Fruit fly (Drosophila melanogaster): ENCODE data around the gene CG4374.

Gene CG4374

DNA sequence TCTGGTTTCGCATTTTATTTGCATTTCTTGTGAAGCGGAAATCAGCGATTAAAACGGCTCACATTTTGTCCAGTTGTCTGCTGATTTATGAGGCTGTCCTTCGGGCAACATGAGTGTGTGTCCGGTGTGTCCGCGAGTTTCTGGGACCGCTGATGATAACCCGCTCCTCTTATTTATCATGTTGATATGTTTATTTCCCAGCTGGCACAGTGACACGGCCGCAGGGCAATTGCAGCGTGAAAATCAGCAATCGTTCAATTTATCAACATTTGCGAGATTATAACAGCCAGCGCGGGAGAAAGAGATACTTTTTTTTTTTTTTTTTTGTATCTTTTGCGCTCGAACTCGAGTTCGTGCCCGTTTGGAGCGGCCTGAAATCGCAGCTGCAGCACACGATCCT lies 111.7 kb downstream of the CG4374 start:
- no peak for TF ChIP-seq bab1 (GFP tag; optimal IDR thresholded peaks at IDR 0.05)
- TF ChIP-seq cic (GFP tag; optimal IDR thresholded peaks at IDR 0.05): no peak
- no peak for TF ChIP-seq CG7101 (tag; optimal IDR thresholded peaks at IDR 0.05)
- TF ChIP-seq ovo (GFP tag; optimal IDR thresholded peaks at IDR 0.05): no peak
- TF ChIP-seq pad (GFP tag; optimal IDR thresholded peaks at IDR 0.05): no peak
- TF ChIP-seq CG1620 (GFP tag; optimal IDR thresholded peaks at IDR 0.05): no peak
- TF ChIP-seq CG33017 (tag; optimal IDR thresholded peaks at IDR 0.05): no peak
- TF ChIP-seq toe (GFP tag; optimal IDR thresholded peaks at IDR 0.05): no peak

DNA sequence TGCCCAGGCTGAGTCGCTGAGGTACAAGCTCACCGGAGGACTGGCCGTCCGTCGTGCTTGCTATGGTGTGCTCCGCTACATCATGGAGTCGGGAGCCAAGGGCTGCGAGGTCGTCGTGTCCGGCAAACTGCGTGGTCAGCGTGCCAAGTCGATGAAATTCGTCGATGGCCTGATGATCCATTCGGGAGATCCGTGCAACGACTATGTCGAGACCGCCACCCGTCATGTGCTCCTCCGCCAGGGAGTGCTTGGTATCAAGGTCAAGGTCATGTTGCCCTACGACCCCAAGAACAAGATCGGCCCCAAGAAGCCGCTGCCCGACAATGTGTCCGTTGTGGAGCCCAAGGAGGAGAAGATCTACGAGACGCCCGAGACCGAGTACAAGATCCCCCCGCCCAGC lies 112.7 kb downstream of the CG4374 start:
- TF ChIP-seq cnc (optimal IDR thresholded peaks at IDR 0.05) (no peak), CG12768 (GFP tag; optimal IDR thresholded peaks at IDR 0.05) (no peak), CG11617 (GFP tag; optimal IDR thresholded peaks at IDR 0.05) (no peak), toe (GFP tag; optimal IDR thresholded peaks at IDR 0.05) (no peak), CG1620 (GFP tag; optimal IDR thresholded peaks at IDR 0.05) (no peak), ovo (GFP tag; optimal IDR thresholded peaks at IDR 0.05) (no peak), CG14711 (tag; optimal IDR thresholded peaks at IDR 0.05) (no peak), pad (GFP tag; optimal IDR thresholded peaks at IDR 0.05) (no peak), kay (GFP tag; ENCODE audit: borderline replicate concordance) (no peak), CG33017 (tag; optimal IDR thresholded peaks at IDR 0.05) (no peak), bab1 (GFP tag; optimal IDR thresholded peaks at IDR 0.05) (no peak), cic (GFP tag; optimal IDR thresholded peaks at IDR 0.05) (no peak), Mnt (GFP tag; optimal IDR thresholded peaks at IDR 0.05) (no peak)

Data from whole organism, adult.